Fruit fly (Drosophila melanogaster) whole organism, embryonic: ENCODE results near the gene CG11164.

Experiments used
- Atf-2 ChIP-seq: fragments of 200-800 bp; sonication (Bioruptor generic); optimal IDR thresholded peaks from 2 replicates; lab custom pipeline; 2016; ENCODE audit warnings: missing biosample characterization, missing genetic modification characterization
- Atf3 ChIP-seq: fragments of 200-800 bp; sonication (Bioruptor generic); optimal IDR thresholded peaks from 3 replicates; lab custom pipeline; 2016; ENCODE audit warnings: missing biosample characterization, missing genetic modification characterization
- BEAF-32 ChIP-seq: fragments of 200-800 bp; sonication (Bioruptor generic); optimal IDR thresholded peaks from 3 replicates; lab custom pipeline; 2017; ENCODE audit warnings: missing biosample characterization, missing genetic modification characterization, mild to moderate bottlenecking, moderate library complexity, missing genetic modification reagents
- BtbVII ChIP-seq: fragments of 200-800 bp; sonication (Bioruptor generic); optimal IDR thresholded peaks from 3 replicates; lab custom pipeline; 2017; ENCODE audit warnings: missing biosample characterization, mild to moderate bottlenecking, missing genetic modification characterization
- Bteb2 ChIP-seq: fragments of 200-800 bp; sonication (Bioruptor generic); optimal IDR thresholded peaks from 2 replicates; lab custom pipeline; 2016; ENCODE audit warnings: missing biosample characterization, missing genetic modification characterization
- CG10209 ChIP-seq: fragments of 200-800 bp; sonication (Bioruptor generic); optimal IDR thresholded peaks from 3 replicates; lab custom pipeline; 2017; ENCODE audit warnings: missing biosample characterization, mild to moderate bottlenecking, missing genetic modification characterization, missing genetic modification reagents
- CG12071 ChIP-seq: fragments of 200-800 bp; sonication (Bioruptor generic); optimal IDR thresholded peaks from 3 replicates; lab custom pipeline; 2018; ENCODE audit warnings: missing biosample characterization, mild to moderate bottlenecking, missing genetic modification characterization
- CG12299 ChIP-seq: fragments of 200-800 bp; sonication (Bioruptor generic); optimal IDR thresholded peaks from 2 replicates; lab custom pipeline; 2018; ENCODE audit warnings: missing biosample characterization, mild to moderate bottlenecking, missing genetic modification characterization
- CG12744 ChIP-seq: fragments of 200-800 bp; sonication (Bioruptor generic); optimal IDR thresholded peaks from 2 replicates; lab custom pipeline; 2016; ENCODE audit warnings: missing biosample characterization, missing genetic modification characterization
- CG13424 ChIP-seq: fragments of 200-800 bp; sonication (Bioruptor generic); optimal IDR thresholded peaks from 2 replicates; lab custom pipeline; 2019; ENCODE audit warnings: missing biosample characterization, mild to moderate bottlenecking, missing genetic modification characterization, moderate library complexity
- CG13775 ChIP-seq: fragments of 200-800 bp; sonication (Bioruptor generic); optimal IDR thresholded peaks from 3 replicates; lab custom pipeline; 2017; ENCODE audit warnings: missing biosample characterization, mild to moderate bottlenecking, missing genetic modification characterization
- CG14441 ChIP-seq: fragments of 200-800 bp; sonication (Bioruptor generic); IDR thresholded peaks from 2 replicates; pipeline ENCODE4 v1.3.6; 2022; ENCODE audit warnings: missing biosample characterization, missing genetic modification characterization
- CG14667 ChIP-seq: fragments of 200-800 bp; sonication (Bioruptor generic); IDR thresholded peaks from 2 replicates; pipeline ENCODE4 v1.3.6; 2022; ENCODE audit warnings: missing biosample characterization, missing genetic modification characterization
- CG15601 ChIP-seq: fragments of 200-800 bp; sonication (Bioruptor generic); optimal IDR thresholded peaks from 3 replicates; lab custom pipeline; 2019; ENCODE audit warnings: missing biosample characterization, mild to moderate bottlenecking, missing genetic modification characterization, moderate library complexity
- CG18619 ChIP-seq: fragments of 200-800 bp; sonication (Bioruptor generic); optimal IDR thresholded peaks from 3 replicates; lab custom pipeline; 2017; ENCODE audit warnings: missing biosample characterization, mild to moderate bottlenecking, missing genetic modification characterization
- CG2678 ChIP-seq: fragments of 200-800 bp; sonication (Bioruptor generic); optimal IDR thresholded peaks from 3 replicates; lab custom pipeline; 2019; ENCODE audit warnings: missing biosample characterization, mild to moderate bottlenecking, missing genetic modification characterization, moderate library complexity
- CG2712 ChIP-seq: fragments of 200-800 bp; optimal IDR thresholded peaks from 3 replicates; lab custom pipeline; 2019; ENCODE audit warnings: missing biosample characterization, mild to moderate bottlenecking, missing genetic modification characterization, moderate library complexity
- CG32532 ChIP-seq: fragments of 200-800 bp; sonication (Bioruptor generic); IDR thresholded peaks from 2 replicates; pipeline ENCODE4 v1.3.6; 2022; ENCODE audit warnings: missing biosample characterization, missing genetic modification characterization
- CG3838 ChIP-seq: fragments of 200-800 bp; sonication (Bioruptor generic); optimal IDR thresholded peaks from 3 replicates; lab custom pipeline; 2016; ENCODE audit warnings: missing biosample characterization, missing genetic modification characterization
- CG4424 ChIP-seq: fragments of 200-800 bp; sonication (Bioruptor generic); optimal IDR thresholded peaks from 3 replicates; lab custom pipeline; 2016; ENCODE audit warnings: missing biosample characterization, missing genetic modification characterization
- CG5180 ChIP-seq: fragments of 200-800 bp; sonication (Bioruptor generic); optimal IDR thresholded peaks from 3 replicates; lab custom pipeline; 2017; ENCODE audit warnings: missing biosample characterization, missing genetic modification characterization, mild to moderate bottlenecking, moderate library complexity, missing genetic modification reagents
- CG5953 ChIP-seq: fragments of 200-800 bp; sonication (Bioruptor generic); IDR thresholded peaks from 2 replicates; pipeline ENCODE4 v1.3.6; 2022; ENCODE audit warnings: missing biosample characterization, missing genetic modification characterization
- CG6175 ChIP-seq: fragments of 200-800 bp; sonication (Bioruptor generic); IDR thresholded peaks from 3 replicates; pipeline ENCODE4 v1.3.6; 2022; ENCODE audit warnings: missing biosample characterization, missing genetic modification characterization
- CG7839 ChIP-seq: fragments of 200-800 bp; sonication (Bioruptor generic); optimal IDR thresholded peaks from 3 replicates; lab custom pipeline; 2018; ENCODE audit warnings: missing biosample characterization, mild to moderate bottlenecking, missing genetic modification characterization, moderate library complexity
- CTCF ChIP-seq: fragments of 200-800 bp; sonication (Bioruptor generic); optimal IDR thresholded peaks from 2 replicates; lab custom pipeline; 2017; ENCODE audit warnings: missing biosample characterization, mild to moderate bottlenecking, missing genetic modification characterization, moderate library complexity
- Dbx ChIP-seq: fragments of 200-800 bp; sonication (Bioruptor generic); IDR thresholded peaks from 3 replicates; pipeline ENCODE4 v1.3.6; 2022; ENCODE audit warnings: missing biosample characterization, missing genetic modification characterization
- Dfd ChIP-seq, 2 experiments: fragments of >200 bp; optimal IDR thresholded peaks; 2 replicates each; lab custom pipeline; 2017; ENCODE audit warnings: missing biosample characterization in 2 of 2, missing genetic modification characterization in 2 of 2
- Fer3 ChIP-seq: fragments of 200-800 bp; sonication (Bioruptor generic); optimal IDR thresholded peaks from 2 replicates; lab custom pipeline; 2018; ENCODE audit warnings: missing biosample characterization, mild to moderate bottlenecking, missing genetic modification characterization, moderate library complexity
- H2.0 ChIP-seq: fragments of 200-800 bp; sonication (Bioruptor generic); IDR thresholded peaks from 2 replicates; pipeline ENCODE4 v1.3.6; 2022; ENCODE audit warnings: missing biosample characterization, missing genetic modification characterization
- HmgZ ChIP-seq: fragments of 200-800 bp; sonication (Bioruptor generic); optimal IDR thresholded peaks from 2 replicates; lab custom pipeline; 2018; ENCODE audit warnings: missing biosample characterization, mild to moderate bottlenecking, missing genetic modification characterization
- Max ChIP-seq: fragments of 200-800 bp; sonication (Bioruptor generic); optimal IDR thresholded peaks from 2 replicates; lab custom pipeline; 2016; ENCODE audit warnings: missing biosample characterization, mild to moderate bottlenecking, missing genetic modification characterization
- Meics ChIP-seq: fragments of 200-800 bp; sonication (Bioruptor generic); optimal IDR thresholded peaks from 2 replicates; lab custom pipeline; 2017; ENCODE audit warnings: missing biosample characterization, mild to moderate bottlenecking, missing genetic modification characterization
- Ravus ChIP-seq: fragments of 200-800 bp; sonication (Bioruptor generic); IDR thresholded peaks from 2 replicates; pipeline ENCODE4 v1.3.6; 2022; ENCODE audit warnings: missing biosample characterization, missing genetic modification characterization
- Six4 ChIP-seq: fragments of 200-800 bp; sonication (Bioruptor generic); optimal IDR thresholded peaks from 2 replicates; lab custom pipeline; 2016; ENCODE audit warnings: missing biosample characterization, missing genetic modification characterization
- Ssrp ChIP-seq: fragments of 200-800 bp; sonication (Bioruptor generic); optimal IDR thresholded peaks from 2 replicates; lab custom pipeline; 2018; ENCODE audit warnings: missing biosample characterization, mild to moderate bottlenecking, missing genetic modification characterization, moderate library complexity
- aop ChIP-seq: fragments of 200-800 bp; sonication (Bioruptor generic); IDR thresholded peaks from 2 replicates; pipeline ENCODE4 v1.3.6; 2022; ENCODE audit warnings: missing biosample characterization, missing genetic modification characterization
- br ChIP-seq: fragments of >200 bp; optimal IDR thresholded peaks from 2 replicates; lab custom pipeline; 2017
- cad ChIP-seq: fragments of >200 bp; optimal IDR thresholded peaks from 2 replicates; lab custom pipeline; 2017; ENCODE audit warnings: missing biosample characterization, missing genetic modification characterization
- fd102C ChIP-seq: fragments of 200-800 bp; sonication (Bioruptor generic); optimal IDR thresholded peaks from 2 replicates; lab custom pipeline; 2018; ENCODE audit warnings: missing biosample characterization, mild to moderate bottlenecking, missing genetic modification characterization, moderate library complexity
- fu2 ChIP-seq: fragments of 200-800 bp; sonication (Bioruptor generic); optimal IDR thresholded peaks from 2 replicates; lab custom pipeline; 2016; ENCODE audit warnings: missing biosample characterization, missing genetic modification characterization
- gfzf ChIP-seq: fragments of 200-800 bp; sonication (Bioruptor generic); optimal IDR thresholded peaks from 2 replicates; lab custom pipeline; 2016; ENCODE audit warnings: missing biosample characterization, mild to moderate bottlenecking, missing genetic modification characterization, moderate library complexity
- h ChIP-seq: fragments of >200 bp; optimal IDR thresholded peaks from 2 replicates; lab custom pipeline; 2017
- mam ChIP-seq: fragments of 200-800 bp; sonication (Bioruptor generic); optimal IDR thresholded peaks from 3 replicates; lab custom pipeline; 2016; ENCODE audit warnings: missing biosample characterization, missing genetic modification characterization
- nmo ChIP-seq: fragments of 200-800 bp; sonication (Bioruptor generic); optimal IDR thresholded peaks from 2 replicates; lab custom pipeline; 2018; ENCODE audit warnings: missing biosample characterization, mild to moderate bottlenecking, missing genetic modification characterization, moderate library complexity
- pzg ChIP-seq: fragments of 200-800 bp; sonication (Bioruptor generic); optimal IDR thresholded peaks from 3 replicates; lab custom pipeline; 2018; ENCODE audit warnings: missing biosample characterization, mild to moderate bottlenecking, missing genetic modification characterization, moderate library complexity
- sc ChIP-seq, 3 experiments: fragments of >200 bp in 2 of 3; fragments of 200-800 bp in 1 of 3; sonication (Bioruptor generic) in 1 of 3; optimal IDR thresholded peaks; 2 replicates in 2 of 3; 3 replicates in 1 of 3; lab custom pipeline; 2017; ENCODE audit warnings: mild to moderate bottlenecking in 1 of 3, missing biosample characterization in 1 of 3, missing genetic modification characterization in 1 of 3, missing genetic modification reagents in 1 of 3
- scrt ChIP-seq: fragments of 200-800 bp; sonication (Bioruptor generic); optimal IDR thresholded peaks from 2 replicates; lab custom pipeline; 2018; ENCODE audit warnings: missing biosample characterization, mild to moderate bottlenecking, missing genetic modification characterization, moderate library complexity
- sd ChIP-seq: fragments of 200-800 bp; sonication (Bioruptor generic); optimal IDR thresholded peaks from 3 replicates; lab custom pipeline; 2018; ENCODE audit warnings: missing biosample characterization, mild to moderate bottlenecking, missing genetic modification characterization, moderate library complexity
- tgo ChIP-seq: fragments of 200-800 bp; sonication (Bioruptor generic); IDR thresholded peaks from 3 replicates; pipeline ENCODE4 v1.3.6; 2022; ENCODE audit warnings: missing biosample characterization, missing genetic modification characterization
- toy ChIP-seq: fragments of 200-800 bp; sonication (Bioruptor generic); IDR thresholded peaks from 2 replicates; pipeline ENCODE4 v1.3.6; 2022; ENCODE audit warnings: missing biosample characterization, missing genetic modification characterization
- unc-4 ChIP-seq: fragments of 200-800 bp; sonication (Bioruptor generic); IDR thresholded peaks from 2 replicates; pipeline ENCODE4 v1.3.6; 2022; ENCODE audit warnings: missing biosample characterization, missing genetic modification characterization; ENCODE audit not compliant: partially characterized antibody
- wdn ChIP-seq: fragments of 200-800 bp; sonication (Bioruptor generic); IDR thresholded peaks from 2 replicates; pipeline ENCODE4 v1.3.6; 2022; ENCODE audit warnings: missing biosample characterization, missing genetic modification characterization

Gene CG11164

DNA sequence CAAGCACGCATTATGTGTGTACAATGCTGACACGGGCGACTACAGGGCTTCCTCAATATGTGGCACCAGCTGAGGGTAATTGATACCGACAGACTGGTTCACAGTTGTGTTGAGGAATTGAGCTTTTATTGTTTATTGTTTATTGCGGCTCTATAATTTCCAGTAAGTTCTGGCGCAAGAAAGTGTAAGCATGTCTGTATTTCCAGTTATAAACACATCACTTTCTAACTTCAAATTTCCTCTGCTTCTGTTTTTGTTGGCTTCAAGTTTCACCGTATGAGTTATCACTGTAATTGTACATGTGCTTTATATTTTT is 41.3 kb upstream of the CG11164 start (continued):
- TF ChIP-seq CG14441 (GFP tag; lab: Robert Waterston, UW) (peak; percentile 74), aop (GFP tag; lab: Robert Waterston, UW) (no peak), Fer3 (tag; lab: Kevin White, UChicago) (peak; percentile 82), CG5180 (GFP tag; lab: Kevin White, UChicago) (peak; percentile 44), CG13424 (peak; percentile 81), unc-4 (GFP tag; lab: Robert Waterston, UW) (no peak), pzg (no peak), CG15601 (peak; percentile 4), tgo (peak; percentile 81), mam (GFP tag; lab: Kevin White, UChicago) (peak; percentile 83), Dfd (GFP tag; optimal IDR thresholded peaks at IDR 0.05; lab: Kevin White, UChicago) (no peak), BEAF-32 (GFP tag; lab: Kevin White, UChicago) (no peak), Meics (peak; percentile 83), CG12071 (GFP tag; lab: Kevin White, UChicago) (peak; percentile 60), CG12744 (peak; percentile 57), cad (GFP tag; lab: Kevin White, UChicago) (no peak), wdn (GFP tag; lab: Robert Waterston, UW) (peak; percentile 62; the same call in 1 of the 2 replicates), fd102C (no peak), Max (GFP tag; lab: Kevin White, UChicago) (peak; percentile 57), CG2678 (tag; lab: Kevin White, UChicago) (peak; percentile 86), br (lab: Kevin White, UChicago) (no peak), Bteb2 (GFP tag; lab: Kevin White, UChicago) (peak; percentile 58), gfzf (GFP tag; lab: Kevin White, UChicago) (no peak), CTCF (GFP tag; lab: Kevin White, UChicago) (no peak), CG18619 (GFP tag; lab: Kevin White, UChicago) (peak; percentile 65), sd (peak; percentile 69), Ravus (GFP tag; lab: Robert Waterston, UW) (no peak), toy (no peak), CG13775 (GFP tag; lab: Kevin White, UChicago) (peak; percentile 55), CG12299 (peak; percentile 44), CG2712 (peak; percentile 74), Dbx (GFP tag; lab: Robert Waterston, UW) (peak; percentile 65; the same call in 2 of the 3 replicates), sc (optimal IDR thresholded peaks at IDR 0.05; lab: Kevin White, UChicago) (no peak), sc (GFP tag; optimal IDR thresholded peaks at IDR 0.05; lab: Kevin White, UChicago) (peak; percentile 26), CG4424 (peak; percentile 69), BtbVII (GFP tag; lab: Kevin White, UChicago) (peak; percentile 72), HmgZ (peak; percentile 68), CG6175 (GFP tag; lab: Robert Waterston, UW) (0 out of 3 replicates have a peak, but pooled peaks have one; percentile 31), CG32532 (GFP tag; lab: Robert Waterston, UW) (peak; percentile 85), Ssrp (peak; percentile 68), Six4 (GFP tag; lab: Kevin White, UChicago) (peak; percentile 49), CG14667 (peak; percentile 48; the same call in 1 of the 2 replicates), Atf-2 (GFP tag; lab: Kevin White, UChicago) (peak; percentile 69), CG3838 (GFP tag; lab: Kevin White, UChicago) (peak; percentile 12), h (lab: Kevin White, UChicago) (no peak), nmo (GFP tag; lab: Kevin White, UChicago) (peak; percentile 75), CG10209 (GFP tag; lab: Kevin White, UChicago) (peak; percentile 68), scrt (peak; percentile 55), fu2 (GFP tag; lab: Kevin White, UChicago) (peak; percentile 72), Atf3 (GFP tag; lab: Kevin White, UChicago) (peak; percentile 52), CG5953 (GFP tag; lab: Robert Waterston, UW) (0 out of 2 replicates have a peak, but pooled peaks have one; percentile 19), CG7839 (tag; lab: Kevin White, UChicago) (peak; percentile 82), H2.0 (GFP tag; lab: Robert Waterston, UW) (peak; percentile 39; the same call in 1 of the 2 replicates)
